Worm (Caenorhabditis elegans) whole organism, early embryonic: ENCODE results near the gene hst-1.

ENCODE experiments used
- B0310.2 ChIP-seq: sonication (generic microtip); optimal IDR thresholded peaks from 2 replicates; lab custom pipeline; 2016; ENCODE audit warnings: mild to moderate bottlenecking, missing genetic modification characterization, missing compliant biosample characterization
- F13C5.2 ChIP-seq: sonication (generic microtip); optimal IDR thresholded peaks from 2 replicates; lab custom pipeline; 2017; ENCODE audit warnings: mild to moderate bottlenecking, missing genetic modification characterization, inconsistent platforms, missing compliant biosample characterization
- aly-1 ChIP-seq: sonication (generic microtip); optimal IDR thresholded peaks from 2 replicates; lab custom pipeline; 2016; ENCODE audit warnings: missing genetic modification characterization, missing compliant biosample characterization
- ama-1 ChIP-seq: fragments of 150-350 bp; optimal IDR thresholded peaks from 2 replicates; lab custom pipeline; 2014
- ceh-13 ChIP-seq: fragments of 200-800 bp; sonication (Bioruptor generic); optimal IDR thresholded peaks from 2 replicates; lab custom pipeline; 2018; ENCODE audit warnings: mild to moderate bottlenecking, missing genetic modification characterization, missing compliant biosample characterization
- ceh-36 ChIP-seq: sonication (generic microtip); optimal IDR thresholded peaks from 2 replicates; lab custom pipeline; 2016; ENCODE audit warnings: missing genetic modification characterization, inconsistent platforms, missing compliant biosample characterization
- ets-7 ChIP-seq: sonication (generic microtip); optimal IDR thresholded peaks from 2 replicates; lab custom pipeline; 2016; ENCODE audit warnings: missing genotype, missing genetic modification characterization, missing compliant biosample characterization
- flt-1 ChIP-seq: fragments of 200-800 bp; sonication (Bioruptor generic); IDR thresholded peaks from 2 replicates; pipeline ENCODE4 v1.3.6; 2022; ENCODE audit warnings: missing genetic modification characterization, missing compliant biosample characterization
- hmbx-1 ChIP-seq: sonication (generic microtip); optimal IDR thresholded peaks from 2 replicates; lab custom pipeline; 2016; ENCODE audit warnings: mild to moderate bottlenecking, missing genetic modification characterization, missing compliant biosample characterization
- hmg-4 ChIP-seq: fragments of 200-800 bp; sonication (Bioruptor generic); optimal IDR thresholded peaks from 2 replicates; lab custom pipeline; 2018; ENCODE audit warnings: mild to moderate bottlenecking, missing genetic modification characterization, missing compliant biosample characterization
- hnd-1 ChIP-seq: sonication (generic microtip); optimal IDR thresholded peaks from 2 replicates; lab custom pipeline; 2016; ENCODE audit warnings: missing genetic modification characterization, missing compliant biosample characterization
- pes-1 ChIP-seq: fragments of 200-800 bp; sonication (Bioruptor generic); IDR thresholded peaks from 2 replicates; pipeline ENCODE4 v1.3.6; 2022; ENCODE audit warnings: missing genetic modification reagents, missing genetic modification characterization, missing compliant biosample characterization
- scrt-1 ChIP-seq: fragments of 200-800 bp; sonication (Bioruptor generic); IDR thresholded peaks from 2 replicates; pipeline ENCODE4 v1.3.6; 2022; ENCODE audit warnings: missing genetic modification characterization, missing compliant biosample characterization
- sea-1 ChIP-seq: fragments of 200-800 bp; sonication (Bioruptor generic); conservative IDR thresholded peaks from 2 replicates; pipeline ENCODE4 v1.3.6; 2022; ENCODE audit warnings: missing genetic modification characterization, missing compliant biosample characterization
- tbx-11 ChIP-seq: fragments of 200-800 bp; sonication (Bioruptor generic); IDR thresholded peaks from 2 replicates; pipeline ENCODE4 v1.3.6; 2022; ENCODE audit warnings: missing genetic modification characterization, missing compliant biosample characterization
- tbx-37 ChIP-seq: fragments of 200-800 bp; sonication (Bioruptor generic); conservative IDR thresholded peaks from 2 replicates; pipeline ENCODE4 v1.3.6; 2022; ENCODE audit warnings: missing genetic modification reagents, missing genetic modification characterization, missing compliant biosample characterization
- tra-4 ChIP-seq: sonication (generic microtip); optimal IDR thresholded peaks from 2 replicates; lab custom pipeline; 2017; ENCODE audit warnings: missing genetic modification characterization, missing compliant biosample characterization

Gene hst-1

DNA sequence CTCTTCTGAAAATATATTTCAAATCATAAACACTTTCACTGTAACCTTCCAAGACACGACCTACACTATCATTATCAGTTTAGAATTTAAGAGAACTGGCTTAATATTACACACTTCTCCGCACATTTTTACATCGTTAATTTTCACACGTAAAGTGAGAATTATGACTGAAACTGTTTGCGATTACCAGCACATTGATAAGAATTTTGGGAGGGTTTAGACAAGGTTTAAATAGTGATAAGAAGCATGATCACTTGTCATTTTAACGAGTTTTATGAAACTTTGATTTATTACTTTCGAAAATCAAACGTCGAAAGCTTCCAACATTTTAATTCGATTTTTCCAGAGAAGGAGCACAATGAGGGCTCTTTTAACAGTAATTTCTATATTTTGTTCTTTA, 39.2 kb upstream of the hst-1 start, which contains the start of gene F21D5.3:
TSS of gene F21D5.3 (plus strand) at position 347 of the 400 bp plus-strand sequence.
- TF ChIP-seq tbx-37 (no peak), B0310.2 (no peak), sea-1 (no peak), ets-7 (tag; lab: Kevin White, UChicago) (no peak), tra-4 (no peak), scrt-1 (no peak), ama-1 (lab: Kevin White, UChicago) (no peak), flt-1 (no peak), tbx-11 (GFP tag; lab: Robert Waterston, UW) (no peak), hmg-4 (GFP tag; lab: Kevin White, UChicago) (no peak)

DNA sequence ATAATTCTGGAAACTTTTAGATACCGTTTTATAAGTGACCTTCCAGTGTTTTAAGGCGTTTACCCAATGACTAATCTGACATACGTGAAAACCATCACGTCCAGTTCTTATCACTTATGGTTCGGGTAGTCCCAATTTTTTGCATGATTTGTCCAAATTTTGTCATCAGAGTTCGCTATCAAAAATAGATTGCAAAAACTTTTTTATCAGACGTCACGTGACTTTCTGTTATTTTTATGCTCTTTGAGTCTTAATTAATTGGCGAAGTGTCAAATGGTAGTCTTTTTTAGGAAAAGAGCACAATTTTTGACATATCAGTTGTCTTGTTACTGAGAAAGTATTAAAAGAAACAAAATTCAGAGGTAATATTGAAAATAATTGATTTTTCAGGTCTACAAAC, 38.3 kb upstream of the hst-1 start:
- TF ChIP-seq hmbx-1 (no peak), tbx-37 (no peak), ceh-13 (GFP tag; lab: Kevin White, UChicago) (no peak), ama-1 (lab: Kevin White, UChicago) (no peak), tbx-11 (GFP tag; lab: Robert Waterston, UW) (no peak), tra-4 (no peak), ceh-36 (tag; lab: Kevin White, UChicago) (no peak), ets-7 (tag; lab: Kevin White, UChicago) (no peak), flt-1 (no peak), aly-1 (tag; lab: Kevin White, UChicago) (no peak)

- TF ChIP-seq aly-1 (tag; lab: Kevin White, UChicago) = no peak
- no peak for TF ChIP-seq ama-1 (lab: Kevin White, UChicago)
- no peak for TF ChIP-seq sea-1
- no peak for TF ChIP-seq ets-7 (tag; lab: Kevin White, UChicago)
- TF ChIP-seq tra-4 = no peak
Observed at ce11 chrIV:8728122-8728521, 36.8 kb upstream of the hst-1 start, which contains the start of gene otub-3. TSS of gene otub-3 (plus strand) at chrIV:8728177.

DNA sequence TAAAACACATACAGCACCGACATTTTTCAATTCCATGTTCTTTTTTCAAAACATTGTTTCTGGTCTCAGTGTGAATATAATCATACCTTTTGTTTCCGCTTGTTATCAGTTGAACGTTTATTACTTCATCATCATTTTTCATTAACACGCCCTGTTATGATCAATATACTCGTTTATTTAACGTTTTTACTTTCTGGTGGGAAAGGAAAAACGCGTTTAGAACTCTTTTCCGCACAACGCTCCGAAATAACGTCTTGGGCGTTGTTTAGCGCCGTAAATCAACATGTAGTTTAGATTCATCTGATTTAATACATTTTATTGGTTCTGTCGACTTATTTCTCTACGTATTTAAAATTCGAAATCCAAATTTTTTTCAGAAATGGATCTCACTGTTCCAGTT, 34.0 kb upstream of the hst-1 start, which contains the start of gene pgm-3:
TSS of gene pgm-3 (plus strand) at position 378 of the 400 bp plus-strand sequence.
- TF ChIP-seq flt-1 = no peak
- no peak for TF ChIP-seq hnd-1 (tag; lab: Kevin White, UChicago)
- no peak for TF ChIP-seq tbx-11 (GFP tag; lab: Robert Waterston, UW)
- TF ChIP-seq B0310.2 = no peak
- no peak for TF ChIP-seq tra-4
- TF ChIP-seq ceh-36 (tag; lab: Kevin White, UChicago) = no peak
- TF ChIP-seq ceh-13 (GFP tag; lab: Kevin White, UChicago) = no peak
- TF ChIP-seq ets-7 (tag; lab: Kevin White, UChicago) = no peak
- TF ChIP-seq tbx-37 = no peak
- TF ChIP-seq pes-1 (GFP tag; lab: Robert Waterston, UW) = no peak
- no peak for TF ChIP-seq sea-1
- no peak for TF ChIP-seq ama-1 (lab: Kevin White, UChicago)
- TF ChIP-seq hmbx-1 = no peak
- no peak for TF ChIP-seq aly-1 (tag; lab: Kevin White, UChicago)
- no peak for TF ChIP-seq hmg-4 (GFP tag; lab: Kevin White, UChicago)
- no peak for TF ChIP-seq F13C5.2 (tag; lab: Kevin White, UChicago)
- no peak for TF ChIP-seq scrt-1

DNA sequence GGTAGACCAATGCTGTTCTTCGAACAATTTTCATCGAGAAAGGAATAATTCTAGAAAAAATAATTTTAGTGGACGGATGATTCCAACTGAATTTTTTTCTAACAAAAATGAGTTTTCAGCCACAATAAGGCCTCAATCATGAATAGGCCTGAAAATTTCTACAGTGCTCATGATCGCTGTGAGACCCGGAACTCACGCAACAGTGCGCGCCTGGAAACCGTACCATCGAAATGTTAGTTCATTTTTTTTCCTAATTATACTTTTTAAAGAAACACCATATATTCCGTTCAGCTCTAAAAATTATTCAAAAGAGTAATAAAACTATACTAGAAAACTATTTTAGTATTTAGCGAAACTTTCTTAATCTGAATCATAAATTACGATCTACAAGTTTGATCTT, 33.6 kb upstream of the hst-1 start:
- TF ChIP-seq flt-1 (no peak), ceh-13 (GFP tag; lab: Kevin White, UChicago) (no peak), F13C5.2 (tag; lab: Kevin White, UChicago) (no peak), aly-1 (tag; lab: Kevin White, UChicago) (no peak), pes-1 (GFP tag; lab: Robert Waterston, UW) (no peak), sea-1 (no peak), hmg-4 (GFP tag; lab: Kevin White, UChicago) (no peak), ceh-36 (tag; lab: Kevin White, UChicago) (no peak), scrt-1 (no peak), ets-7 (tag; lab: Kevin White, UChicago) (no peak), tra-4 (no peak), ama-1 (lab: Kevin White, UChicago) (no peak), tbx-37 (no peak), B0310.2 (no peak), tbx-11 (GFP tag; lab: Robert Waterston, UW) (no peak), hnd-1 (tag; lab: Kevin White, UChicago) (no peak), hmbx-1 (no peak)

DNA sequence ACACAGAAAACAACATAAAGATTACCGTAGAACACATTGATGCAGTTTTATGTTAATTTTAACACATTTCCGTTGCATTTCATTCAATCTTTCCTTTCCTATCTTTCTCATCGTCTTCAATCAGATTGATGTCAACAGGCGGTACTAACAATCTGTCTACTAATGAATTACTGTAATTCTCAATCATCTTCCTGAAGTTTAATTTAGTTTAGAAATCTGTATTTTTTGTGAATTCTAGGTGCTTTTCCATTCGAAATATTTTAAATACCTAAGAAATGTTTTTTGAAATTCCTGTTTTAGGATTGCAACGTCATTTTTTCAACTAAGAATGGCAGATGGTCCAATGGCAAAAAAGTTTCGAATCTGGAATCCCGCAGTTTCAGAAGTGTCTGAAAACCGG, 32.4 kb upstream of the hst-1 start, which contains the start of gene F21D5.9:
TSS of gene F21D5.9 (plus strand) at position 301 of the 400 bp plus-strand sequence.
- no peak for TF ChIP-seq flt-1
- no peak for TF ChIP-seq ceh-13 (GFP tag; lab: Kevin White, UChicago)
- TF ChIP-seq hmbx-1 = no peak
- TF ChIP-seq hnd-1 (tag; lab: Kevin White, UChicago) = no peak

ce11 chrIV:8722801-8723200, 31.5 kb upstream of the hst-1 start:
- TF ChIP-seq ama-1 (lab: Kevin White, UChicago) = no peak
- TF ChIP-seq B0310.2 = no peak
- no peak for TF ChIP-seq hnd-1 (tag; lab: Kevin White, UChicago)
- no peak for TF ChIP-seq tbx-37
- TF ChIP-seq pes-1 (GFP tag; lab: Robert Waterston, UW) = no peak
- TF ChIP-seq hmg-4 (GFP tag; lab: Kevin White, UChicago) = no peak
- no peak for TF ChIP-seq sea-1
- no peak for TF ChIP-seq flt-1
- no peak for TF ChIP-seq ceh-13 (GFP tag; lab: Kevin White, UChicago)
- TF ChIP-seq F13C5.2 (tag; lab: Kevin White, UChicago) = no peak
- TF ChIP-seq tra-4 = no peak
- no peak for TF ChIP-seq aly-1 (tag; lab: Kevin White, UChicago)
- TF ChIP-seq ets-7 (tag; lab: Kevin White, UChicago) = no peak
- TF ChIP-seq scrt-1 = no peak
- no peak for TF ChIP-seq hmbx-1
- TF ChIP-seq tbx-11 (GFP tag; lab: Robert Waterston, UW) = no peak
- no peak for TF ChIP-seq ceh-36 (tag; lab: Kevin White, UChicago)

DNA sequence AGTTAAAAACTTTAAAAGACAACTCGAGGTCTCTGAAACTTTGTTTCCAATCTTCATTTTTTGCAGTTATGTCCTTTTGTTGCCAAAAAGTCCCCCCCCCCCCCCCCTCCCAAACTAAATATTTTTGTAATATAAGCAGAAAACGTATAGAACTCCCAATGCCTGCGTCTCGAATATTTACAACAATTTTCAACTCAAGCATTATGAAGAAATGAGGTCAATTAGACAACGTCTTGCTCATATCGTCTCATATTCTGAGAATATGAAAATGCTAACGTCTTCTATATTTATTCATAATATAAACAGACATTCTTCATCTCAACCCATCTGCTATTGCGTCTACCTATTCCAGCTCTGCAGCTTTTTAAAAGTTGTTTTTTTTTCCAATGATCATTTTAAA, 26.8 kb upstream of the hst-1 start, which contains the start of gene H23L24.1:
TSS of gene H23L24.1 (plus strand) at position 301 of the 400 bp plus-strand sequence.
- TF ChIP-seq tbx-37 = no peak
